Fruit fly (Drosophila melanogaster) S2 (cell line): Measurements from ENCODE around the gene CG31279.

Experiments used
- CG8478 ChIP-seq: fragments of >200 bp; optimal IDR thresholded peaks from 2 replicates; lab custom pipeline; 2018
- CTCF ChIP-seq, 2 experiments: fragments of >200 bp; optimal IDR thresholded peaks; 2 replicates each; lab custom pipeline; 2018

CG31279 gene

DNA sequence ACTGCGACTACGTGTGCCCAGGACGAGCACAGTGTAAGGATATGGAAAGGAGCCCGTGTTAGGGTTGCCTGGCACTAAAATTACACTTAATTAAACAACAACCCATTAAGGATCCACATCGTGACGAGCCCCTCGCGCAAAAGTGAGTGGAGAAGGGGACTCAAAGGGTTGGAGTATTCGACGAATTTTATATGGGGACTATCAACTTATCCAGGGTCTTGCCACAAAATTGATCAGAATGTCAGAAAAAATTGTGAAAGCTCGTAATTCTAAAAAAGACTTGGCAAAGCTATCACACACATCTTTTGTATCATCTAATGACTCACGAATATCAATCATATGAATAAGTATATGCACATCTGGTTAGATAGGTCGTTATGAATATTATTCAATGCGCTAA, at the start of gene CG31279:
Gene CG31279 (plus strand): TSS at position 301 of the 400 bp plus-strand sequence.
- TF ChIP-seq CTCF (optimal IDR thresholded peaks at IDR 0.05; lab: Kevin White, UChicago) (no peak), CG8478 (lab: Kevin White, UChicago) (no peak)

DNA sequence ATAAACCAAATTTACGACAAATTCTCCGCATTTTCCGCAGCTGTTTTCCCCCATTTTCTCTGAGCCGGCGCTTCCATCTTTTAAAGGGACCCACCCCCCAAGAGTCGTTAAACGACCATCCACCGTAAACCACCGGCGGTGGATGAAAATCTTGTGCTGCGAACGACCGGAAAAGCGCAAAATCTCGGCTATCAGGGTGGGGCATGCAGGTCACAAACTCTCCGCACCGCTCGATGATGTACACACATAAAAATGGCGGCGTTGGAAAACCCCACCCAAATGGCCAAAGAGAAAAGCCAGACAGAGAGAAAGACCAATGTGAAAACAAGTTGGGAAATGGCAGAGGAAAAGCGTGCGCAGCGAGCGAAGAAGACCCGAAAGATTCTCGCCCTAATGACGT, 44.9 kb upstream of the CG31279 start:
- TF ChIP-seq CTCF (optimal IDR thresholded peaks at IDR 0.05; lab: Kevin White, UChicago) (no peak), CG8478 (lab: Kevin White, UChicago) (no peak)

DNA sequence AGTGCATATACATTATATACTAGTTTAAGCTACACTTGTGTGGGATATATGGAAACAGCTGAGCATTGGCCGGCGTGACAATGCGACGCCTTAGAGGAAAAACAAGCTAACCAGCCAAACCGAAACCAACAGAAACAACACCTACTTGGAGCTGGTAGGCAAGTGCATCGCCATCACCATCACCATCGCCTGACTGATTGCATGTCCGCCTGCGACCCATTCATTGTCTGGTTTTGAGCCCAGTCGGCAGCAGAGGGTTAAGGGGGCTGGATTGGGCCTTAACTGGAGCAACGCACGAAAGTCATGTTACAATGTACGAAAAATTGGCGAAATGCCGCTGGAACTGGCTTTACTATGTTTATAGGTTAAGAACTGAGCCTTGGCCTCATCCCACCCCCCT, 43.4 kb upstream of the CG31279 start:
- no peak for TF ChIP-seq CTCF (optimal IDR thresholded peaks at IDR 0.05; lab: Kevin White, UChicago)
- TF ChIP-seq CG8478 (lab: Kevin White, UChicago): no peak

DNA sequence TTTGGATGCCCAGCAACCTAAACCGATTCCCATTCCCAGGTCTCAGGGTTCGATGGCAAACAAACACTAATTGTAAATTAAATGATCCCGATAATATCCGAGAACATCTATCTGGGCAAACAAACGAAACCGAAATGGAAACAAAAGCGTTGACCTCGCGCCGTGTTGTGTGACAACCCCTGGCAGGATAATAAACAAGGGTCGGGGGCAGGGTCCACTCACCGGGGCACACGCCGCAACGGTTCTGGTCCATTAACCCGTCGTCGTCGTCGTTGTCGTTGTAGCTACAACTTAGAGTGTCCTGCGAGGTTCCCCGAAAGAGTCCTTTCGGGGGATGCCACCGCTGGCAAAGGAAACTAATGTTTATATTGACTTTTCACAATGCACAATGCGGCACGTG, 41.4 kb upstream of the CG31279 start:
- no peak for TF ChIP-seq CG8478 (lab: Kevin White, UChicago)
- no peak for TF ChIP-seq CTCF (optimal IDR thresholded peaks at IDR 0.05; lab: Kevin White, UChicago)

DNA sequence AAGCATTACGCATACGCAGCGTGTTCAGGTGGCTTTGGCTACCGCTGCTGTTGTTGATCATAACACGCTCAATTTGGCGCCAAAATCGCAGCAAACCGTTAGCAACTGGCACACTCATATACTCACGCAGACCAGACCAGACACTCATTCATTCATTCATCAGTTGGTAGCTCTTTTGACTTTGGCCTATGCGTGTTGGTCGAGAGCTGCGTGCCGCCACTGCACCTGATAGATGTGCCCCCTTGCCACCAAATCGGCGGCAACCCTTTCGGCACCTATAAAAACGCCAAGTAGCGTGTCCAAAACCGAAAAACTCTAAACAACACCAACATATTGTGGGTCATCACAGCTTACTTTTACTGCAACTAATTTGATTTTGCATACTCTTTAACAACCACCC, 36.0 kb upstream of the CG31279 start:
- TF ChIP-seq CG8478 (lab: Kevin White, UChicago) (no peak), CTCF (optimal IDR thresholded peaks at IDR 0.05; lab: Kevin White, UChicago) (no peak)

DNA sequence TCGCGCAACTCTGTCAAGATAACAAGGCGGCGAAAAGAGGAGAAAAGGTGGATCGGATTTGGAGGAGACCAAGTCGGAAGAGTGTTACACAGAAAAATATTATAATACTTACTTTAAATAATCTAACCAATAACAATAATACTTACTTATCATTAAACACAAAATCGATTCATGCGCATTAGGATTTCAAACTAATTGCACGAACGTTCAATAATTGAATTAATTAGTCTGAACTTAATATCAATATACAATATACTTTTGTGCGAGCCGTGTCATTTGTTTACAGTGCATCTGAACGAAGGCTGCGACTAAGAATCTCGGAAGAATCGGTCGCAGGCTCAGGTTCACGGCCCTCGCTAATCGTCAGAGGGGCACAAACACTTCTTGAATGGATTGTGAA, 35.0 kb upstream of the CG31279 start:
- TF ChIP-seq CG8478 (lab: Kevin White, UChicago): no peak
- TF ChIP-seq CTCF (optimal IDR thresholded peaks at IDR 0.05; lab: Kevin White, UChicago): no peak

DNA sequence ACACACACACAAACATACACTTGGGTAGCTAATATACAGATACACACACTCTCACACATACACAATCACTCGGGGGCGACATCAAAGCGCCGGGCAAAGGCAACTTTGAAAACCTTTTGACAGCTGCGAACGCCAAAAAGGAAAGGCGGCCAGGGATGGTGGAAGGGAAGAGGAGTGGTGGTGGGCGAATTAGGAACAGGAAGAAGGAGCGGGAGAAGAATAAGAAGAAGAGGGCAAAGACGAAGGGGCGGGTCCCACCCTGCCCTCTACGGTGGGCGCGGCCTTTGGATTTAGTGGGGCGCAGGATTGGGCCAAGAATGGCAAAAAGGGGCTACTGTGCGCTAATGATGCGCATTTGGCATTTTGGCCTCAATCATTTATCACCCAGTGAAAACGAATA, 33.9 kb upstream of the CG31279 start:
- TF ChIP-seq CG8478 (lab: Kevin White, UChicago) (no peak), CTCF (optimal IDR thresholded peaks at IDR 0.05; lab: Kevin White, UChicago) (no peak)

DNA sequence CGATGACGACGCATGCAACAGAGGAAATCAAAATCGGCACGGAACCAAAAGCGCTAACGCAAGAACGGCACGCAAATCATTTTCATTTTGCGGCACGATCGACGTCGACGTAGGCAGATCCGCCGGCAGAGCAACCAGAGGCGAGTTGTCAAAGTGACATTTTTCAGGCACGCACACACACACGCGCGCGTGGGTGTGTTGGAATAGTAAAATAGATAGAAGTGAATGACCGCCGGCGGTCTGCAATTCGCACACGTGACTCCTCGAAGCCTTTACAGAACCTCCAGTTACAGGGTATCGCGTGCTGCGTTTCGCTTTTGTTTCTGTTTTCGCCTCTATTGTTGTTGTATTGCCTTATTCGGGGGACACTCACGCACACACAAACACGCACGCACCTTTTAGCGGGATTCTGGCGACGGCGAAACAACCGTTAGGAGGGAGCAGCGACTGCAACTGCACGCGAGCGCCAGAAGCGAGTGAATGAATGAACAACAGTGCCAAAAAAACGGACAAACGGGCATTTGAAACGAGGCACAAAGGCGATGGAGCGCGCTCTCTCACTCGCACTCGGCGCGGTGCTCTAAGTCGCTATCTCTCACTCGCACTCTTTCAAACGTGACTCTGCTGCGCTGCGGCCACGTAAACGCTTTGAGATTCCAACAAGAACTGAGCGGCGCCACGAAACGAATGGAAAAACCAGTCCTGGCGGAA, 27.3 kb upstream of the CG31279 start, which contains the start of gene ss:
Gene ss (minus strand): TSS at position 668 of the 711 bp plus-strand sequence.
- TF ChIP-seq CTCF (optimal IDR thresholded peaks at IDR 0.05; lab: Kevin White, UChicago) (no peak), CG8478 (lab: Kevin White, UChicago) (no peak)

DNA sequence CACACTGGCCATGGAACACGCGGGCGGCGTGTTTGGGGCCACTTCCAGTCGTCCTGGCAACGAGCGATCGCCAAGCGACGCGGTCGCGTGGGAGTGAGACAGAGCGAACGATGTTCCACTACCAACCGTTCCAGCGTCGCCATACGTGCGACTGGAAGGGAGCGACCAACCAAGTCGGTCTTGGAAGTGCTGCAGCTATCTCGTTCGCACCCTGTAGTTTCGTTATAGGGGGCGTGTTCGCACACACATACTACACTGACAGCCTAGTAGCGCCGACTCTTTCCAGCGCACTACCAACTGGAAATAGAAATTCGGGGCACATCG, 26.8 kb upstream of the CG31279 start:
- TF ChIP-seq CG8478 (lab: Kevin White, UChicago): no peak
- TF ChIP-seq CTCF (optimal IDR thresholded peaks at IDR 0.05; lab: Kevin White, UChicago): peak; percentile 53 to 69

DNA sequence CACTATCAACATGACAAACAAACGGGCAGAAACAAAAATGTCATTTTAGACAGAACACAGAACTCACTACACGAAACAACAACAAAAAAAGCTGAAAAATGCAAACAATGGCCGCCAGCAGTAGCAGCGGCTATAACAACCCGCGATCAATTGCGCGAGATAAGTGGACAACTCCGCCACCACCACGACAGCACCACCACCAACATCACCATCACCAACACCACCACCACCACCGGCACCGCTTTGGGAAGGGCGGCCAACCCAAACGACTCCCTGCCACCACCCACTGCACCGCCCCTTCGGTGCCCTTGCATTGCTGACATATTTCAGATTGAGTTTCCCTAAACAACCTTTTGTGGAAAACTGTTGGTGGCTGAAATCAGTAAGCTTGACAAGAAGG, 23.9 kb upstream of the CG31279 start:
- TF ChIP-seq CTCF (optimal IDR thresholded peaks at IDR 0.05; lab: Kevin White, UChicago): no peak
- no peak for TF ChIP-seq CG8478 (lab: Kevin White, UChicago)

DNA sequence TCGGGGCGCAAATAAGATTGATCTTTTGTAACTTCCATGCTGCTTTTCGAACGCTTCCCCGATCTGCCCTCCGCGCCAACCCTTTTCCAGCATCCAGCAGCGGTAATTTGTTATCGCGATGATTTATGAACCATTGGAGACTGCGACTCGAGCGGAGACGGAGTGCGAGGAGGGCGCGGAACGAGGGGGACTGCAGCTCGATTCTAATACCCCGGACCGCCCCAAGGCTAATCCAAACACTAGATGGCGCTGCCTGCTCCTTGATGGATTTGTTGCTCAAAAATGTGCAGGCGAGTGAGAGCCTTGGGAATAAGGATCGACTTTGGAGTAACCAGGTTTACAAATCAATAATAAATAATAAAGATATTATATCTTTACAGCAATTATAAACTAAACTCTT, 22.0 kb upstream of the CG31279 start:
- TF ChIP-seq CG8478 (lab: Kevin White, UChicago) (no peak), CTCF (optimal IDR thresholded peaks at IDR 0.05; lab: Kevin White, UChicago) (peak; percentile 62)

DNA sequence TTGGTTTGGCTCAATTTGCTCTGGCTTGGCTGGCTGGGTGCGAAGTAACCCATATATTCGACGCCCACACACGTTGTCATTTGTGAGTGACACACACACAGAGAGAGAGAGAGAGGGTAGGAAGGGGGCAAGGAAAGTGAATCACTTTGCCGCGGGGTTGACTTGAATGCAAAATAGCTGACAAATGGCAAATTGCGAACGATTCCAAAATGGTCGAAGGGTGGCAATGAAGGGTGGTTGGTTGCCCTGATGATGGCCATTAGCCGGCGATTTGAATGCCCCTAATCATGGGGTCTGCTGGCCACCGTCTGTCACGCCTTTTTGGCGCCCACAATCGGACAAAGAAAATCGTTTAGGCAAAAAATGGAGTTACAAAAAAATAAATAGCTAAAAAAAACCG, 19.8 kb upstream of the CG31279 start:
- no peak for TF ChIP-seq CG8478 (lab: Kevin White, UChicago)
- TF ChIP-seq CTCF (optimal IDR thresholded peaks at IDR 0.05; lab: Kevin White, UChicago): no peak

DNA sequence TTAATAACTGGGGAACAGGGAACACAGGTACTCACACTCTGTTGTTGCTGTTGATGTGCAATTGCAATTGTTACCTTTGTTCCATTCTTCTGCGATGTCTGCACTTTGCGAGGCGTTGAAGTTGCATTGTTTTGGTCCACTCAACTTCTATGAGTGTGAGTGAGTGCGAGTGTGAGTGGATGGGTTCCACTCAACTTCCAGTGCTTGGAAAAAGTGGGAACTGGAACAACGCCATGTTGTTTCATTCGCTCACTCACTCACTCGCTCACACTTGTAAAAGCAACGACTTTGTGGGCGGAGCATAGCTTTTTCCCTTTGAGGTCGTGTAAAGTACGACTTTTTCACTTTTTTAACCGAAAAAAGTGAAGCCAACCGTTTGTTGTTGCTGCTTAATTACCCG, 16.7 kb upstream of the CG31279 start:
- TF ChIP-seq CG8478 (lab: Kevin White, UChicago): no peak
- no peak for TF ChIP-seq CTCF (optimal IDR thresholded peaks at IDR 0.05; lab: Kevin White, UChicago)

DNA sequence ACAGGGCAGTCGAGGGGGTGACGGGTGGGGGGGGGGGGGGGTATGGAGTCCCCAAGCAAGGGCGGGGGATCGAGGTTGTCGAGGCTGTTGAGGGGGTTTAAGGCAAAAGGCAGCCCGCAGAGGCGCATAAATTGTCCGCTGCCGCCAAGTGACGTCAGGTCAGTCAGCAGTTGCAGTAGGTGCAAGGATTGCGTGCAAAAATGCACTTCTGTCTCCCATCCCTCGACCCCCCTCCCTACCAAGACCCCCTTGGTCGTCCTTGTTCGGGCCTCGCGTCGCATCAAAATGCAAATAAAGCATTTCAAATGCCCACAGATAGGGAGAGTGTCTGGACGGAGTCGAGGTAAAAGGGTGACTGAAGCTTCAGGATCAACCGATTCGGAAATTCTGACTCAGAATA, 14.0 kb upstream of the CG31279 start:
- TF ChIP-seq CG8478 (lab: Kevin White, UChicago) (no peak), CTCF (optimal IDR thresholded peaks at IDR 0.05; lab: Kevin White, UChicago) (no peak)

DNA sequence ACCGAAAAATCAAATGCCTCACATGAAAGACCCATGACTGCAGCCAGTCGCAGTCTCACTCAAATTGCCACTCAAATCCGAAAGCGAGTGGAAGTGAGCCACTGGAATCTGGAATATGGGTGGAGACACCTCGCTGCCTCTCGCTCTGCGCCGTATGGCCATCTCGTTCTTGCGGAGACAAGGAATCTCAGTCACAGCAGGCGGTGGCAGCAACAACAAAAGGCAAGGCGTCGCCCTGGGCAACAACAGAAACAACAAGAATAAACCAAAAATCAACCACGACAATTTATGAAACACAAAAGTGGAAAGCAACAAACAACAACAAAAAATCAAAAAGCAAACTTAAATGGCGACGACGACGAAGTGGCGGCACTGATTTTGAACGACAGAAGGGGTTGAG, 7.2 kb upstream of the CG31279 start:
- TF ChIP-seq CG8478 (lab: Kevin White, UChicago): no peak
- TF ChIP-seq CTCF (optimal IDR thresholded peaks at IDR 0.05; lab: Kevin White, UChicago): no peak

DNA sequence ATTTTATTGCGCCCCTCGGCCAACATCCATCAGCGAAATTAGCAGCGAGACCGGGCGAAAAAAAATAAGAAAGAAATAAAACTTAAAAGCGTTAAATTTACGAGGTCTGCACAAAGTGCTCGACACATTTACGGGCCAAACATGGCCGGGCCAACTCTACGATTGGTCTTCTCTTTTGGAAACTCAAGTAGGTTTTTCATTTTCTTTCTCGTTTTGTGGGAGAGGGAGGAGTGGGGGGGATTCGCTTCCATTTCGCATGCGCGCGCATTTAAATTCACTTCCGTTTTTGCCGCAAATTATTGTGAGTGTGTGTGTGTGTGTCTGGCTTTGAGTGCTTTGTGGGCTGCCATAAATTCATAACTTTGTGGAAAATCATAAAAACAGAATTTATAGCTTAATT, 3.0 kb upstream of the CG31279 start:
- no peak for TF ChIP-seq CTCF (optimal IDR thresholded peaks at IDR 0.05; lab: Kevin White, UChicago)
